Fruit fly (Drosophila melanogaster) whole organism, embryonic: Measurements from ENCODE around the gene CG12301.

Experiments
- Asciz ChIP-seq: fragments of 200-800 bp; sonication (Bioruptor generic); optimal IDR thresholded peaks from 2 replicates; lab custom pipeline; 2017; ENCODE audit warnings: missing biosample characterization, mild to moderate bottlenecking, missing genetic modification characterization, missing genetic modification reagents
- Atf6 ChIP-seq: fragments of 200-800 bp; sonication (Bioruptor generic); IDR thresholded peaks from 2 replicates; pipeline ENCODE4 v1.3.6; 2022; ENCODE audit warnings: missing biosample characterization, missing genetic modification characterization
- B-H2 ChIP-seq: fragments of 200-800 bp; sonication (Bioruptor generic); optimal IDR thresholded peaks from 2 replicates; lab custom pipeline; 2018; ENCODE audit warnings: missing biosample characterization, mild to moderate bottlenecking, missing genetic modification characterization
- BtbVII ChIP-seq: fragments of 200-800 bp; sonication (Bioruptor generic); optimal IDR thresholded peaks from 3 replicates; lab custom pipeline; 2017; ENCODE audit warnings: missing biosample characterization, mild to moderate bottlenecking, missing genetic modification characterization
- CG10209 ChIP-seq: fragments of 200-800 bp; sonication (Bioruptor generic); optimal IDR thresholded peaks from 3 replicates; lab custom pipeline; 2017; ENCODE audit warnings: missing biosample characterization, mild to moderate bottlenecking, missing genetic modification characterization, missing genetic modification reagents
- CG10543 ChIP-seq: fragments of 200-800 bp; sonication (Bioruptor generic); optimal IDR thresholded peaks from 3 replicates; lab custom pipeline; 2017; ENCODE audit warnings: missing biosample characterization, mild to moderate bottlenecking, missing genetic modification characterization, moderate library complexity
- CG11696 ChIP-seq: fragments of 200-800 bp; sonication (Bioruptor generic); IDR thresholded peaks from 2 replicates; pipeline ENCODE4 v1.3.6; 2022; ENCODE audit warnings: missing biosample characterization, missing genetic modification characterization
- CG12104 ChIP-seq: fragments of 200-800 bp; sonication (Bioruptor generic); optimal IDR thresholded peaks from 3 replicates; lab custom pipeline; 2016; ENCODE audit warnings: missing biosample characterization, missing genetic modification characterization
- CG13296 ChIP-seq: fragments of 200-800 bp; sonication (Bioruptor generic); optimal IDR thresholded peaks from 3 replicates; lab custom pipeline; 2018; ENCODE audit warnings: missing biosample characterization, mild to moderate bottlenecking, missing genetic modification characterization
- CG13894 ChIP-seq: fragments of 200-800 bp; sonication (Bioruptor generic); optimal IDR thresholded peaks from 3 replicates; lab custom pipeline; 2018; ENCODE audit warnings: missing biosample characterization, mild to moderate bottlenecking, missing genetic modification characterization, moderate library complexity
- CG14014 ChIP-seq: fragments of 200-800 bp; sonication (Bioruptor generic); IDR thresholded peaks from 2 replicates; pipeline ENCODE4 v1.3.6; 2022; ENCODE audit warnings: missing biosample characterization, missing genetic modification characterization
- CG14965 ChIP-seq: fragments of 200-800 bp; sonication (Bioruptor generic); optimal IDR thresholded peaks from 2 replicates; lab custom pipeline; 2016; ENCODE audit warnings: missing biosample characterization, missing genetic modification characterization, borderline replicate concordance
- CG15011 ChIP-seq: fragments of 200-800 bp; sonication (Bioruptor generic); optimal IDR thresholded peaks from 3 replicates; lab custom pipeline; 2018; ENCODE audit warnings: missing biosample characterization, mild to moderate bottlenecking, missing genetic modification characterization
- CG15696 ChIP-seq: fragments of 200-800 bp; sonication (Bioruptor generic); optimal IDR thresholded peaks from 2 replicates; lab custom pipeline; 2019; ENCODE audit warnings: missing biosample characterization, mild to moderate bottlenecking, missing genetic modification characterization, moderate library complexity
- CG17568 ChIP-seq: fragments of 200-800 bp; sonication (Bioruptor generic); optimal IDR thresholded peaks from 2 replicates; lab custom pipeline; 2018; ENCODE audit warnings: missing biosample characterization, mild to moderate bottlenecking, missing genetic modification characterization, moderate library complexity
- CG18599 ChIP-seq: fragments of 200-800 bp; sonication (Bioruptor generic); optimal IDR thresholded peaks from 3 replicates; lab custom pipeline; 2017; ENCODE audit warnings: missing biosample characterization, missing genetic modification characterization, mild to moderate bottlenecking, moderate library complexity, missing genetic modification reagents
- CG2678 ChIP-seq: fragments of 200-800 bp; sonication (Bioruptor generic); optimal IDR thresholded peaks from 3 replicates; lab custom pipeline; 2019; ENCODE audit warnings: missing biosample characterization, mild to moderate bottlenecking, missing genetic modification characterization, moderate library complexity
- CG30403 ChIP-seq: fragments of 200-800 bp; sonication (Bioruptor generic); optimal IDR thresholded peaks from 3 replicates; lab custom pipeline; 2016; ENCODE audit warnings: missing biosample characterization, missing genetic modification characterization
- CG3281 ChIP-seq: fragments of 200-800 bp; sonication (Bioruptor generic); optimal IDR thresholded peaks from 3 replicates; lab custom pipeline; 2017; ENCODE audit warnings: missing biosample characterization, mild to moderate bottlenecking, missing genetic modification characterization
- CG34376 ChIP-seq: fragments of 200-800 bp; sonication (Bioruptor generic); optimal IDR thresholded peaks from 2 replicates; lab custom pipeline; 2018; ENCODE audit warnings: missing biosample characterization, mild to moderate bottlenecking, missing genetic modification characterization
- CG3995 ChIP-seq: fragments of 200-800 bp; sonication (Bioruptor generic); optimal IDR thresholded peaks from 3 replicates; lab custom pipeline; 2016; ENCODE audit warnings: missing biosample characterization, missing genetic modification characterization
- CG42726 ChIP-seq: fragments of 200-800 bp; sonication (Bioruptor generic); IDR thresholded peaks from 2 replicates; pipeline ENCODE4 v1.3.6; 2022; ENCODE audit warnings: missing biosample characterization, missing genetic modification characterization; ENCODE audit not compliant: partially characterized antibody
- CG4328 ChIP-seq: fragments of 200-800 bp; sonication (Bioruptor generic); optimal IDR thresholded peaks from 3 replicates; lab custom pipeline; 2017; ENCODE audit warnings: missing biosample characterization, missing genetic modification reagents, missing genetic modification characterization
- CG6765 ChIP-seq: fragments of 200-800 bp; sonication (Bioruptor generic); optimal IDR thresholded peaks from 3 replicates; lab custom pipeline; 2017; ENCODE audit warnings: missing biosample characterization, mild to moderate bottlenecking, missing genetic modification characterization
- CG6813 ChIP-seq: fragments of 200-800 bp; sonication (Bioruptor generic); optimal IDR thresholded peaks from 2 replicates; lab custom pipeline; 2017; ENCODE audit warnings: missing biosample characterization, missing genetic modification characterization, mild to moderate bottlenecking, moderate library complexity, missing genetic modification reagents
- CG9215 ChIP-seq: fragments of 200-800 bp; sonication (Bioruptor generic); IDR thresholded peaks from 2 replicates; pipeline ENCODE4 v1.3.6; 2022; ENCODE audit warnings: missing biosample characterization, missing genetic modification characterization
- CrebB ChIP-seq: fragments of 200-800 bp; sonication (Bioruptor generic); optimal IDR thresholded peaks from 3 replicates; lab custom pipeline; 2018; ENCODE audit warnings: missing biosample characterization, mild to moderate bottlenecking, missing genetic modification characterization
- Fer1 ChIP-seq: fragments of 200-800 bp; sonication (Bioruptor generic); optimal IDR thresholded peaks from 2 replicates; lab custom pipeline; 2017; ENCODE audit warnings: missing biosample characterization, mild to moderate bottlenecking, missing genetic modification characterization
- HHEX ChIP-seq: fragments of 200-800 bp; sonication (Bioruptor generic); optimal IDR thresholded peaks from 3 replicates; lab custom pipeline; 2017; ENCODE audit warnings: missing biosample characterization, mild to moderate bottlenecking, missing genetic modification characterization, missing genetic modification reagents
- Hand ChIP-seq: fragments of 200-800 bp; sonication (Bioruptor generic); optimal IDR thresholded peaks from 2 replicates; lab custom pipeline; 2017; ENCODE audit warnings: mild to moderate bottlenecking, missing biosample characterization, missing genetic modification reagents, missing genetic modification characterization
- HmgZ ChIP-seq: fragments of 200-800 bp; sonication (Bioruptor generic); optimal IDR thresholded peaks from 2 replicates; lab custom pipeline; 2018; ENCODE audit warnings: missing biosample characterization, mild to moderate bottlenecking, missing genetic modification characterization
- Hr78 ChIP-seq, 2 experiments: fragments of 200-800 bp in 1 of 2; fragments of >200 bp in 1 of 2; sonication (Bioruptor generic) in 1 of 2; optimal IDR thresholded peaks; 2 replicates each; lab custom pipeline; 2017 to 2019; ENCODE audit warnings: missing biosample characterization in 2 of 2, missing genetic modification characterization in 2 of 2, mild to moderate bottlenecking in 1 of 2, moderate library complexity in 1 of 2
- MESR4 ChIP-seq: fragments of 200-800 bp; sonication (Bioruptor generic); optimal IDR thresholded peaks from 2 replicates; lab custom pipeline; 2018; ENCODE audit warnings: missing biosample characterization, mild to moderate bottlenecking, missing genetic modification characterization, moderate library complexity
- Med ChIP-seq: fragments of 200-800 bp; sonication (Bioruptor generic); peaks from one replicate; lab custom pipeline; 2016; ENCODE audit warnings: missing biosample characterization, missing genetic modification characterization, mild to moderate bottlenecking, inconsistent platforms, moderate library complexity
- Pdp1 ChIP-seq, 2 experiments: fragments of 200-800 bp; sonication (Bioruptor generic); optimal IDR thresholded peaks; 3 replicates each; lab custom pipeline; 2016; ENCODE audit warnings: missing biosample characterization in 2 of 2, missing genetic modification characterization in 2 of 2, mild to moderate bottlenecking in 1 of 2, moderate library complexity in 1 of 2
- Side ChIP-seq: fragments of 200-800 bp; sonication (Bioruptor generic); optimal IDR thresholded peaks from 2 replicates; lab custom pipeline; 2016; ENCODE audit warnings: missing biosample characterization, missing genetic modification characterization
- Vsx1 ChIP-seq: fragments of 200-800 bp; sonication (Bioruptor generic); optimal IDR thresholded peaks from 2 replicates; lab custom pipeline; 2017; ENCODE audit warnings: missing biosample characterization, mild to moderate bottlenecking, missing genetic modification characterization, missing genetic modification reagents
- bab2 ChIP-seq: fragments of 200-800 bp; sonication (Bioruptor generic); optimal IDR thresholded peaks from 2 replicates; lab custom pipeline; 2016; ENCODE audit warnings: missing biosample characterization, missing genetic modification characterization
- caup ChIP-seq: fragments of 200-800 bp; sonication (Bioruptor generic); optimal IDR thresholded peaks from 3 replicates; lab custom pipeline; 2017; ENCODE audit warnings: missing biosample characterization, mild to moderate bottlenecking, missing genetic modification characterization, moderate library complexity; ENCODE audit not compliant: severe bottlenecking
- danr ChIP-seq: fragments of 200-800 bp; sonication (Bioruptor generic); IDR thresholded peaks from 2 replicates; pipeline ENCODE4 v1.3.6; 2022; ENCODE audit warnings: missing biosample characterization, missing genetic modification characterization
- dpn ChIP-seq, 2 experiments: fragments of 200-800 bp; sonication (Bioruptor generic); optimal IDR thresholded peaks; 3 replicates each; lab custom pipeline; 2016; ENCODE audit warnings: missing biosample characterization in 2 of 2, missing genetic modification characterization in 2 of 2
- exex ChIP-seq: fragments of 200-800 bp; sonication (Bioruptor generic); optimal IDR thresholded peaks from 4 replicates; lab custom pipeline; 2018; ENCODE audit warnings: missing biosample characterization, mild to moderate bottlenecking, missing genetic modification characterization, moderate library complexity
- grau ChIP-seq: fragments of 200-800 bp; optimal IDR thresholded peaks from 3 replicates; lab custom pipeline; 2019; ENCODE audit warnings: missing biosample characterization, mild to moderate bottlenecking, missing genetic modification characterization, moderate library complexity
- gro ChIP-seq: fragments of 200-800 bp; sonication (Bioruptor generic); optimal IDR thresholded peaks from 2 replicates; lab custom pipeline; 2016; ENCODE audit warnings: missing biosample characterization, missing genetic modification characterization
- odd ChIP-seq: fragments of 200-800 bp; sonication (Bioruptor generic); optimal IDR thresholded peaks from 2 replicates; lab custom pipeline; 2017; ENCODE audit warnings: missing biosample characterization, mild to moderate bottlenecking, missing genetic modification characterization
- sens ChIP-seq: fragments of 200-800 bp; sonication (Bioruptor generic); peaks from one replicate; lab custom pipeline; 2016; ENCODE audit warnings: missing biosample characterization, missing genetic modification characterization
- usp ChIP-seq: fragments of >200 bp; optimal IDR thresholded peaks from 2 replicates; lab custom pipeline; 2017; ENCODE audit warnings: missing biosample characterization, missing genetic modification characterization
- vnd ChIP-seq: fragments of 200-800 bp; sonication (Bioruptor generic); IDR thresholded peaks from 3 replicates; pipeline ENCODE4 v1.3.6; 2022; ENCODE audit warnings: missing biosample characterization, missing genetic modification characterization; ENCODE audit not compliant: partially characterized antibody
- zf30C ChIP-seq: fragments of 200-800 bp; sonication (Bioruptor generic); optimal IDR thresholded peaks from 3 replicates; lab custom pipeline; 2018; ENCODE audit warnings: missing biosample characterization, mild to moderate bottlenecking, missing genetic modification characterization

The CG12301 gene

DNA sequence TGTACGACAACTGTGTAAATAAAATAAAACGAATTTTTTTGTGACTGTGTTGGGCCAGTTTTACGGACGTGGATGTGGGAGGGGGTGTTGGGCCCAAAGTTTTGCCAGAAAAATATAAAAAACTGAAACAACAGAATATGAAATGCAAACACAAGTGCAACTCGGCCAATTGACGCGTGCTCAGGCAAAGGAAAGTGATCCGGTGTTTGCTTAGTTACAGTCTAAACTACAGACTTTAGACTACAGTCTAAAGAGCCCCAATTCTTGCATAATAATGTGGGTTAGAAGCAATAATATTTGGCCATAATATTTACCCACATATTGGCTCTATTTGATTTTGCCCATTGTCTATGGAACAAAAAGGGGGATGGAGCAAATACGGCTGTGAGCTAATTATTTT lies 31.8 kb upstream of the CG12301 start (continued):
- TF ChIP-seq CG14965 (GFP tag; lab: Kevin White, UChicago) (no peak), CG42726 (GFP tag; lab: Robert Waterston, UW) (no peak), CrebB (tag; lab: Kevin White, UChicago) (peak; percentile 53), CG15696 (tag; lab: Kevin White, UChicago) (no peak), CG30403 (GFP tag; lab: Kevin White, UChicago) (no peak), Vsx1 (GFP tag; lab: Kevin White, UChicago) (peak; percentile 39), CG11696 (GFP tag; lab: Robert Waterston, UW) (0 out of 2 replicates have a peak, but pooled peaks have one; percentile 13), dpn (GFP tag; optimal IDR thresholded peaks at IDR 0.05; lab: Kevin White, UChicago) (no peak), grau (tag; lab: Kevin White, UChicago) (peak; percentile 4), CG15011 (GFP tag; lab: Kevin White, UChicago) (peak; percentile 35), CG4328 (GFP tag; lab: Kevin White, UChicago) (peak; percentile 42), CG12104 (GFP tag; lab: Kevin White, UChicago) (peak; percentile 10), Med (GFP tag; lab: Kevin White, UChicago) (peak; percentile 72), CG3281 (GFP tag; lab: Kevin White, UChicago) (peak; percentile 57), B-H2 (GFP tag; lab: Kevin White, UChicago) (peak; percentile 29), gro (GFP tag; lab: Kevin White, UChicago) (peak; percentile 38), odd (GFP tag; lab: Kevin White, UChicago) (peak; percentile 16), Asciz (GFP tag; lab: Kevin White, UChicago) (peak; percentile 28), usp (GFP tag; lab: Kevin White, UChicago) (no peak), danr (GFP tag; lab: Robert Waterston, UW) (peak; percentile 20; the same call in 1 of the 2 replicates), CG6813 (GFP tag; lab: Kevin White, UChicago) (peak; percentile 67), zf30C (GFP tag; lab: Kevin White, UChicago) (no peak), Side (GFP tag; lab: Kevin White, UChicago) (peak; percentile 15), vnd (GFP tag; lab: Robert Waterston, UW) (no peak), CG14014 (peak; percentile 13; the same call in 1 of the 2 replicates), Atf6 (GFP tag; lab: Robert Waterston, UW) (0 out of 2 replicates have a peak, but pooled peaks have one; percentile 15), caup (GFP tag; lab: Kevin White, UChicago) (peak; percentile 74), bab2 (peak; percentile 32), exex (peak; percentile 7), CG13894 (peak; percentile 19), MESR4 (no peak), Fer1 (GFP tag; lab: Kevin White, UChicago) (peak; percentile 56), HmgZ (tag; lab: Kevin White, UChicago) (peak; percentile 6), CG34376 (GFP tag; lab: Kevin White, UChicago) (peak; percentile 59), CG17568 (GFP tag; lab: Kevin White, UChicago) (peak; percentile 54), CG10543 (peak; percentile 54), HHEX (GFP tag; lab: Kevin White, UChicago) (peak; percentile 34), CG2678 (peak; percentile 47), sens (GFP tag; lab: Kevin White, UChicago) (peak; percentile 74), CG18599 (peak; percentile 72), CG13296 (GFP tag; lab: Kevin White, UChicago) (peak; percentile 49), CG6765 (GFP tag; lab: Kevin White, UChicago) (peak; percentile 44), Hand (GFP tag; lab: Kevin White, UChicago) (peak; percentile 42), Hr78 (GFP tag; optimal IDR thresholded peaks at IDR 0.05; lab: Kevin White, UChicago) (no peak), CG9215 (GFP tag; lab: Robert Waterston, UW) (no peak), CG10209 (peak; percentile 45), Pdp1 (GFP tag; optimal IDR thresholded peaks at IDR 0.05; lab: Kevin White, UChicago) (peak in 1 of 2 experiments; percentile 34), BtbVII (GFP tag; lab: Kevin White, UChicago) (peak; percentile 66), CG3995 (GFP tag; lab: Kevin White, UChicago) (no peak)
